Worm (Caenorhabditis elegans) whole organism, L1 larva: ENCODE results near the gene F36A4.2.

Experiments used
- Y116A8C.19 ChIP-seq: sonication (generic microtip); optimal IDR thresholded peaks from 2 replicates; lab custom pipeline; 2016; ENCODE audit warnings: missing compliant biosample characterization, missing genetic modification characterization, borderline replicate concordance
- ceh-90 ChIP-seq: sonication (generic microtip); optimal IDR thresholded peaks from 2 replicates; lab custom pipeline; 2016; ENCODE audit warnings: missing genetic modification characterization, missing compliant biosample characterization
- dpl-1 ChIP-seq, 3 experiments: fragments of 150-350 bp in 2 of 3; sonication (generic microtip) in 1 of 3; optimal IDR thresholded peaks; 2 replicates each; lab custom pipeline; 2014 to 2017; ENCODE audit warnings: missing biosample characterization in 3 of 3, missing genetic modification characterization in 3 of 3, missing genetic modification reagents in 3 of 3
- fkh-10 ChIP-seq: sonication (generic microtip); optimal IDR thresholded peaks from 2 replicates; lab custom pipeline; 2017; ENCODE audit warnings: missing biosample characterization, missing genetic modification reagents, missing genetic modification characterization
- fos-1 ChIP-seq: fragments of 150-350 bp; optimal IDR thresholded peaks from 2 replicates; lab custom pipeline; 2014; ENCODE audit warnings: missing biosample characterization, missing genetic modification characterization
- jun-1 ChIP-seq: fragments of 150-350 bp; optimal IDR thresholded peaks from 2 replicates; lab custom pipeline; 2014; ENCODE audit warnings: missing biosample characterization, missing genetic modification reagents, missing genetic modification characterization
- mep-1 ChIP-seq: fragments of 150-350 bp; optimal IDR thresholded peaks from 2 replicates; lab custom pipeline; 2014; ENCODE audit warnings: missing biosample characterization, missing genetic modification characterization
- nhr-11 ChIP-seq: fragments of 150-350 bp; optimal IDR thresholded peaks from 2 replicates; lab custom pipeline; 2014; ENCODE audit warnings: missing biosample characterization, missing genetic modification characterization
- nhr-12 ChIP-seq: sonication (generic microtip); optimal IDR thresholded peaks from 2 replicates; lab custom pipeline; 2017; ENCODE audit warnings: missing biosample characterization, missing genetic modification characterization
- nhr-28 ChIP-seq: fragments of 150-350 bp; optimal IDR thresholded peaks from 2 replicates; lab custom pipeline; 2014; ENCODE audit warnings: missing biosample characterization, missing genetic modification characterization
- pqm-1 ChIP-seq: sonication (generic microtip); optimal IDR thresholded peaks from 3 replicates; lab custom pipeline; 2017; ENCODE audit warnings: missing biosample characterization, missing genetic modification characterization
- rnt-1 ChIP-seq: sonication (generic microtip); optimal IDR thresholded peaks from 2 replicates; lab custom pipeline; 2016; ENCODE audit warnings: mild to moderate bottlenecking, missing genetic modification characterization, moderate library complexity, missing compliant biosample characterization
- snpc-4 ChIP-seq: fragments of 150-350 bp; optimal IDR thresholded peaks from 2 replicates; lab custom pipeline; 2014; ENCODE audit warnings: missing biosample characterization, missing genetic modification characterization
- ztf-11 ChIP-seq, 2 experiments: sonication (generic microtip); optimal IDR thresholded peaks; 2 replicates each; lab custom pipeline; 2016 to 2017; ENCODE audit warnings: missing genetic modification characterization in 2 of 2, missing biosample characterization in 1 of 2, missing compliant biosample characterization in 1 of 2

ce11 chrIV:4246493-4246892 lies 24.5 kb upstream of the F36A4.2 start, which contains the start of gene ttr-20:
- TF ChIP-seq ztf-11 (tag; optimal IDR thresholded peaks at IDR 0.05; lab: Kevin White, UChicago) (no peak), nhr-28 (tag; lab: Kevin White, UChicago) (no peak), fkh-10 (no peak), nhr-11 (no peak), pqm-1 (tag; lab: Kevin White, UChicago) (no peak), jun-1 (no peak), dpl-1 (GFP tag; optimal IDR thresholded peaks at IDR 0.05; lab: Kevin White, UChicago) (no peak), fos-1 (tag; lab: Kevin White, UChicago) (no peak), mep-1 (no peak), rnt-1 (tag; lab: Kevin White, UChicago) (no peak), Y116A8C.19 (tag; lab: Kevin White, UChicago) (no peak), ceh-90 (tag; lab: Kevin White, UChicago) (no peak), nhr-12 (tag; lab: Kevin White, UChicago) (no peak), snpc-4 (tag; lab: Kevin White, UChicago) (no peak)
